Worm (Caenorhabditis elegans): ENCODE data around the gene erfa-3.

The erfa-3 gene

DNA sequence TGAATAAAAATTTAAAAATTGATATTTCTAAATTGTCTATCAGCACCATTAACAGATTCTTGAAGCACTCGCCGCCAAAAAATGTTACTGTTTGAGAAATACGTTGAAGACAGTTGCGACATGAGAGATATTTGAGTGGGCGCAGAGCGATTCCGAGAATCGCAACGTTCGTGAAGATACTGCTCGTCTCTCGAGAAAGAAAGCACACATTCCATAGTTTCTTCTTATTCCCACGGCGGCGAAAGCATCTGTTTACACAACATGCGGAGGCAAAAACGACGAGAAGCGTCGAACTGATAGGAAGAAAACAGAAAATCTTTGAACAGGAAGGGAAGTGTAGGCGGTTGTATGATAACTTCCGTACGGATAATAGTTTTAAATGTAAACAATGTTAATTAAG, 30.4 kb downstream of the erfa-3 start (continued):
- TF ChIP-seq aly-2 (tag; optimal IDR thresholded peaks at IDR 0.05) (peak; percentile 96), ceh-82 (tag; optimal IDR thresholded peaks at IDR 0.05) (peak; percentile 1 to 55 (median 34)), Y116A8C.19 (tag; optimal IDR thresholded peaks at IDR 0.05; ENCODE audit: borderline replicate concordance) (no peak), aha-1 (tag; optimal IDR thresholded peaks at IDR 0.05) (no peak), pax-3 (tag; optimal IDR thresholded peaks at IDR 0.05) (no peak), hlh-4 (tag; optimal IDR thresholded peaks at IDR 0.05) (no peak), sup-37 (GFP tag; optimal IDR thresholded peaks at IDR 0.05) (peak; percentile 71), ceh-88 (GFP tag; IDR thresholded peaks at IDR 0.05) (no peak), nhr-12 (tag; optimal IDR thresholded peaks at IDR 0.05) (no peak), nhr-20 (tag; optimal IDR thresholded peaks at IDR 0.05) (peak; percentile 80), C04F5.9 (tag; optimal IDR thresholded peaks at IDR 0.05) (no peak), ets-5 (GFP tag; IDR thresholded peaks at IDR 0.05) (no peak), blmp-1 (tag; optimal IDR thresholded peaks at IDR 0.05) (no peak), fkh-8 (tag; optimal IDR thresholded peaks at IDR 0.05) (no peak), irx-1 (tag; optimal IDR thresholded peaks at IDR 0.05) (peak; percentile 49), swsn-7 (tag; optimal IDR thresholded peaks at IDR 0.05) (peak; percentile 68), mdl-1 (tag; optimal IDR thresholded peaks at IDR 0.05) (peak in 1 of 2 experiments; percentile 22), ceh-8 (GFP tag; optimal IDR thresholded peaks at IDR 0.05) (no peak), fkh-4 (tag; optimal IDR thresholded peaks at IDR 0.05; ENCODE audit: borderline replicate concordance) (no peak), nhr-77 (tag; optimal IDR thresholded peaks at IDR 0.05) (peak; percentile 78), elt-3 (tag; optimal IDR thresholded peaks at IDR 0.05) (no peak), jun-1 (tag; optimal IDR thresholded peaks at IDR 0.05) (no peak), nhr-19 (GFP tag; conservative IDR thresholded peaks at IDR 0.05) (peak; percentile 84), dpl-1 (GFP tag; optimal IDR thresholded peaks at IDR 0.05) (no peak), lin-39 (tag; optimal IDR thresholded peaks at IDR 0.05) (peak; percentile 23), zag-1 (tag; optimal IDR thresholded peaks at IDR 0.05) (no peak), fkh-10 (GFP tag; optimal IDR thresholded peaks at IDR 0.05) (no peak), nhr-47 (tag; optimal IDR thresholded peaks at IDR 0.05) (peak; percentile 71), ceh-90 (tag; optimal IDR thresholded peaks at IDR 0.05) (no peak), hlh-17 (GFP tag; optimal IDR thresholded peaks at IDR 0.05; ENCODE audit: borderline replicate concordance) (no peak), lsy-2 (tag; optimal IDR thresholded peaks at IDR 0.05) (peak; percentile 32 to 44), snpc-4 (tag; optimal IDR thresholded peaks at IDR 0.05) (no peak), sox-4 (tag; optimal IDR thresholded peaks at IDR 0.05) (no peak), sptf-1 (tag; optimal IDR thresholded peaks at IDR 0.05) (no peak), lin-35 (GFP tag; optimal IDR thresholded peaks at IDR 0.05) (no peak), nhr-84 (tag; optimal IDR thresholded peaks at IDR 0.05) (no peak), elt-2 (tag; optimal IDR thresholded peaks at IDR 0.05) (no peak), egl-27 (tag; optimal IDR thresholded peaks at IDR 0.05) (peak in 1 of 2 experiments; percentile 24), lin-15B (tag; optimal IDR thresholded peaks at IDR 0.05) (no peak), nhr-11 (tag; optimal IDR thresholded peaks at IDR 0.05) (peak; percentile 81), alr-1 (tag; optimal IDR thresholded peaks at IDR 0.05; ENCODE audit: borderline replicate concordance) (no peak), grh-1 (GFP tag; IDR thresholded peaks at IDR 0.05) (no peak), rnt-1 (tag; optimal IDR thresholded peaks at IDR 0.05) (peak; percentile 88), egl-13 (tag; optimal IDR thresholded peaks at IDR 0.05) (no peak), C16A3.4 (tag; optimal IDR thresholded peaks at IDR 0.05) (no peak), nhr-28 (tag; optimal IDR thresholded peaks at IDR 0.05) (no peak), unc-86 (tag; optimal IDR thresholded peaks at IDR 0.05) (no peak), zip-4 (GFP tag; optimal IDR thresholded peaks at IDR 0.05) (no peak), dsc-1 (tag; optimal IDR thresholded peaks at IDR 0.05) (peak; percentile 67), F16B12.6 (tag; optimal IDR thresholded peaks at IDR 0.05) (no peak), ceh-63 (GFP tag; optimal IDR thresholded peaks at IDR 0.05) (no peak), mab-9 (GFP tag; IDR thresholded peaks at IDR 0.05) (no peak), snu-23 (GFP tag; optimal IDR thresholded peaks at IDR 0.05) (peak; percentile 76)
